Worm (Caenorhabditis elegans): ENCODE data around the gene pqn-84.

The pqn-84 gene

ce11 chrIII:11683790-11684189 is 16.3 kb upstream of the pqn-84 start:
- TF ChIP-seq D1046.2 (GFP tag; IDR thresholded peaks at IDR 0.05) (0 out of 2 replicates have a peak, but pooled peaks have one; percentile 16), rbr-2 (tag; optimal IDR thresholded peaks at IDR 0.05) (no peak), nhr-25 (tag; optimal IDR thresholded peaks at IDR 0.05; ENCODE audit: borderline replicate concordance, insufficient read depth) (no peak), set-16 (GFP tag; IDR thresholded peaks at IDR 0.05) (0 out of 2 replicates have a peak, but pooled peaks have one; percentile 11), ceh-32 (tag; optimal IDR thresholded peaks at IDR 0.05; ENCODE audit: poor library complexity) (no peak), unc-62 (GFP tag; optimal IDR thresholded peaks at IDR 0.05 in 1 of 2) (peak in 1 of 2 experiments; percentile 21), unc-62 (tag; optimal IDR thresholded peaks at IDR 0.05) (no peak), egl-43 (GFP tag; IDR thresholded peaks at IDR 0.05) (peak; percentile 76)

ce11 chrIII:11684770-11685169 is 15.3 kb upstream of the pqn-84 start:
- peak; percentile 42 for TF ChIP-seq nhr-77 (tag; optimal IDR thresholded peaks at IDR 0.05)
- peak; percentile 57 for TF ChIP-seq nhr-48 (tag; optimal IDR thresholded peaks at IDR 0.05)
- no peak for TF ChIP-seq skn-1 (tag; optimal IDR thresholded peaks at IDR 0.05)
- TF ChIP-seq F10B5.3 (tag; optimal IDR thresholded peaks at IDR 0.05) = no peak
- TF ChIP-seq nhr-25 (tag; optimal IDR thresholded peaks at IDR 0.05; ENCODE audit: borderline replicate concordance, insufficient read depth) = no peak
- no peak for TF ChIP-seq T26A8.4 (GFP tag; IDR thresholded peaks at IDR 0.05)
- TF ChIP-seq zip-2 (tag; optimal IDR thresholded peaks at IDR 0.05) = no peak
- TF ChIP-seq lin-39 (tag; optimal IDR thresholded peaks at IDR 0.05) = no peak
- TF ChIP-seq pqm-1 (tag; optimal IDR thresholded peaks at IDR 0.05) = peak; percentile 31
- TF ChIP-seq dve-1 (tag; optimal IDR thresholded peaks at IDR 0.05; ENCODE audit: insufficient read depth) = peak; percentile 82
- no peak for TF ChIP-seq ama-1 (optimal IDR thresholded peaks at IDR 0.05)
- TF ChIP-seq ZK546.5 (tag; optimal IDR thresholded peaks at IDR 0.05) = no peak
- no peak for TF ChIP-seq nhr-10 (tag; optimal IDR thresholded peaks at IDR 0.05)
- TF ChIP-seq set-16 (GFP tag; IDR thresholded peaks at IDR 0.05) = no peak
- TF ChIP-seq ceh-20 (GFP tag; IDR thresholded peaks at IDR 0.05) = no peak
- no peak for TF ChIP-seq nhr-6 (tag; optimal IDR thresholded peaks at IDR 0.05)
- TF ChIP-seq hif-1 (tag; optimal IDR thresholded peaks at IDR 0.05) = peak in 1 of 2 experiments; percentile 20
- TF ChIP-seq ceh-62 (tag; optimal IDR thresholded peaks at IDR 0.05) = no peak
- TF ChIP-seq nhr-111 (GFP tag; optimal IDR thresholded peaks at IDR 0.05) = no peak
- TF ChIP-seq madf-9 (GFP tag; conservative IDR thresholded peaks at IDR 0.05) = no peak
- no peak for TF ChIP-seq mdt-29 (GFP tag; IDR thresholded peaks at IDR 0.05)
- TF ChIP-seq lir-3 (tag; optimal IDR thresholded peaks at IDR 0.05) = no peak
- TF ChIP-seq nhr-11 (tag; optimal IDR thresholded peaks at IDR 0.05) = no peak
- TF ChIP-seq dmd-9 (GFP tag; IDR thresholded peaks at IDR 0.05) = no peak
- TF ChIP-seq unc-130 (GFP tag; optimal IDR thresholded peaks at IDR 0.05) = no peak
- TF ChIP-seq vab-7 (GFP tag; IDR thresholded peaks at IDR 0.05) = no peak
- TF ChIP-seq arid-1 (GFP tag; conservative IDR thresholded peaks at IDR 0.05) = no peak
- no peak for TF ChIP-seq lim-7 (GFP tag; IDR thresholded peaks at IDR 0.05)
- no peak for TF ChIP-seq duxl-1 (tag; optimal IDR thresholded peaks at IDR 0.05; ENCODE audit: poor library complexity)
- TF ChIP-seq cey-2 (tag; optimal IDR thresholded peaks at IDR 0.05; ENCODE audit: borderline replicate concordance, insufficient read depth) = no peak
- TF ChIP-seq spr-3 (GFP tag; optimal IDR thresholded peaks at IDR 0.05) = no peak
- no peak for TF ChIP-seq ceh-28 (tag; optimal IDR thresholded peaks at IDR 0.05)
- no peak for TF ChIP-seq daf-19 (GFP tag; conservative IDR thresholded peaks at IDR 0.05)
- no peak for TF ChIP-seq ZK337.2 (GFP tag; IDR thresholded peaks at IDR 0.05)
- TF ChIP-seq gei-8 (GFP tag; optimal IDR thresholded peaks at IDR 0.05) = no peak
- TF ChIP-seq dpl-1 (GFP tag; optimal IDR thresholded peaks at IDR 0.05) = peak; percentile 8
- TF ChIP-seq egl-27 (tag; optimal IDR thresholded peaks at IDR 0.05) = no peak
- peak in 1 of 2 experiments; percentile 25 for TF ChIP-seq mdl-1 (tag; optimal IDR thresholded peaks at IDR 0.05)
- TF ChIP-seq hmg-1.1 (GFP tag; IDR thresholded peaks at IDR 0.05) = no peak
- TF ChIP-seq hlh-11 (tag; optimal IDR thresholded peaks at IDR 0.05) = peak; percentile 85
- TF ChIP-seq Y75B8A.6 (GFP tag; IDR thresholded peaks at IDR 0.05) = no peak
- peak; percentile 9 for TF ChIP-seq nhr-102 (tag; optimal IDR thresholded peaks at IDR 0.05)
- TF ChIP-seq rbr-2 (tag; optimal IDR thresholded peaks at IDR 0.05) = no peak
- TF ChIP-seq sdz-12 (GFP tag; optimal IDR thresholded peaks at IDR 0.05) = no peak
